Fruit fly (Drosophila melanogaster) whole organism, embryonic: ENCODE measurements around the gene cort.

Experiments
- Bdp1 ChIP-seq: fragments of 200-800 bp; sonication (Bioruptor generic); optimal IDR thresholded peaks from 3 replicates; lab custom pipeline; 2016; ENCODE audit warnings: missing biosample characterization, missing genetic modification characterization
- Bteb2 ChIP-seq: fragments of 200-800 bp; sonication (Bioruptor generic); optimal IDR thresholded peaks from 2 replicates; lab custom pipeline; 2016; ENCODE audit warnings: missing biosample characterization, missing genetic modification characterization
- CG10267 ChIP-seq: fragments of 200-800 bp; sonication (Bioruptor generic); optimal IDR thresholded peaks from 2 replicates; lab custom pipeline; 2018; ENCODE audit warnings: missing biosample characterization, mild to moderate bottlenecking, missing genetic modification characterization, moderate library complexity
- CG10565 ChIP-seq: fragments of 200-800 bp; sonication (Bioruptor generic); optimal IDR thresholded peaks from 3 replicates; lab custom pipeline; 2016; ENCODE audit warnings: missing biosample characterization, mild to moderate bottlenecking, missing genetic modification characterization
- CG10979 ChIP-seq: fragments of 200-800 bp; sonication (Bioruptor generic); optimal IDR thresholded peaks from 2 replicates; lab custom pipeline; 2018; ENCODE audit warnings: missing biosample characterization, mild to moderate bottlenecking, missing genetic modification characterization, moderate library complexity
- CG12071 ChIP-seq: fragments of 200-800 bp; sonication (Bioruptor generic); optimal IDR thresholded peaks from 3 replicates; lab custom pipeline; 2018; ENCODE audit warnings: missing biosample characterization, mild to moderate bottlenecking, missing genetic modification characterization
- CG1233 ChIP-seq: fragments of 200-800 bp; sonication (Bioruptor generic); optimal IDR thresholded peaks from 4 replicates; lab custom pipeline; 2018; ENCODE audit warnings: missing biosample characterization, mild to moderate bottlenecking, missing genetic modification characterization
- CG12659 ChIP-seq: fragments of 200-800 bp; sonication (Bioruptor generic); optimal IDR thresholded peaks from 3 replicates; lab custom pipeline; 2017; ENCODE audit warnings: mild to moderate bottlenecking, missing biosample characterization, missing genetic modification reagents, missing genetic modification characterization
- CG1647 ChIP-seq: fragments of 200-800 bp; sonication (Bioruptor generic); optimal IDR thresholded peaks from 3 replicates; lab custom pipeline; 2016; ENCODE audit warnings: missing biosample characterization, missing genetic modification characterization
- CG17829 ChIP-seq: fragments of 200-800 bp; optimal IDR thresholded peaks from 2 replicates; lab custom pipeline; 2019; ENCODE audit warnings: missing biosample characterization, mild to moderate bottlenecking, missing genetic modification characterization, moderate library complexity
- CG2129 ChIP-seq: fragments of 200-800 bp; sonication (Bioruptor generic); IDR thresholded peaks from 2 replicates; pipeline ENCODE4 v1.3.6; 2022; ENCODE audit warnings: missing biosample characterization, missing genetic modification characterization; ENCODE audit not compliant: partially characterized antibody
- CG30020 ChIP-seq: fragments of 200-800 bp; optimal IDR thresholded peaks from 2 replicates; lab custom pipeline; 2019; ENCODE audit warnings: missing biosample characterization, mild to moderate bottlenecking, missing genetic modification characterization, moderate library complexity
- CG33213 ChIP-seq: fragments of 200-800 bp; sonication (Bioruptor generic); optimal IDR thresholded peaks from 3 replicates; lab custom pipeline; 2016; ENCODE audit warnings: missing biosample characterization, missing genetic modification characterization
- CG3838 ChIP-seq: fragments of 200-800 bp; sonication (Bioruptor generic); optimal IDR thresholded peaks from 3 replicates; lab custom pipeline; 2016; ENCODE audit warnings: missing biosample characterization, missing genetic modification characterization
- CG4404 ChIP-seq: fragments of 200-800 bp; sonication (Bioruptor generic); IDR thresholded peaks from 2 replicates; pipeline ENCODE4 v1.3.6; 2022; ENCODE audit warnings: missing biosample characterization, missing genetic modification characterization
- CG4820 ChIP-seq: fragments of 200-800 bp; sonication (Bioruptor generic); optimal IDR thresholded peaks from 3 replicates; lab custom pipeline; 2016; ENCODE audit warnings: missing biosample characterization, missing genetic modification characterization
- CG7786 ChIP-seq: fragments of 200-800 bp; sonication (Bioruptor generic); optimal IDR thresholded peaks from 2 replicates; lab custom pipeline; 2016; ENCODE audit warnings: missing biosample characterization, missing genetic modification characterization
- CG8281 ChIP-seq: fragments of 200-800 bp; sonication (Bioruptor generic); optimal IDR thresholded peaks from 2 replicates; lab custom pipeline; 2018; ENCODE audit warnings: missing biosample characterization, mild to moderate bottlenecking, missing genetic modification characterization, moderate library complexity
- CG8478 ChIP-seq: fragments of >200 bp; optimal IDR thresholded peaks from 2 replicates; lab custom pipeline; 2018
- CG9437 ChIP-seq: fragments of 200-800 bp; sonication (Bioruptor generic); optimal IDR thresholded peaks from 2 replicates; lab custom pipeline; 2018; ENCODE audit warnings: missing biosample characterization, mild to moderate bottlenecking, missing genetic modification characterization
- CG9876 ChIP-seq: fragments of 200-800 bp; sonication (Bioruptor generic); optimal IDR thresholded peaks from 2 replicates; lab custom pipeline; 2016; ENCODE audit warnings: missing biosample characterization, missing genetic modification characterization
- CrebB ChIP-seq: fragments of 200-800 bp; sonication (Bioruptor generic); optimal IDR thresholded peaks from 3 replicates; lab custom pipeline; 2018; ENCODE audit warnings: missing biosample characterization, mild to moderate bottlenecking, missing genetic modification characterization
- D ChIP-seq, 2 experiments: fragments of 200-800 bp in 1 of 2; fragments of >200 bp in 1 of 2; sonication (Bioruptor generic) in 1 of 2; optimal IDR thresholded peaks; 2 replicates in 1 of 2; 3 replicates in 1 of 2; lab custom pipeline; 2017; ENCODE audit warnings: mild to moderate bottlenecking in 1 of 2, missing biosample characterization in 1 of 2, missing genetic modification characterization in 1 of 2, missing genetic modification reagents in 1 of 2
- Dll ChIP-seq: fragments of 200-800 bp; sonication (Bioruptor generic); IDR thresholded peaks from 4 replicates; pipeline ENCODE4 v1.3.6; 2022; ENCODE audit warnings: missing biosample characterization, missing genetic modification characterization; ENCODE audit not compliant: partially characterized antibody
- Elba2 ChIP-seq: fragments of 200-800 bp; sonication (Bioruptor generic); optimal IDR thresholded peaks from 3 replicates; lab custom pipeline; 2016; ENCODE audit warnings: missing biosample characterization, missing genetic modification characterization
- Nf-YA ChIP-seq: fragments of 200-800 bp; sonication (Bioruptor generic); IDR thresholded peaks from 2 replicates; pipeline ENCODE4 v1.3.6; 2022; ENCODE audit warnings: missing biosample characterization, missing genetic modification characterization
- Ravus ChIP-seq: fragments of 200-800 bp; sonication (Bioruptor generic); IDR thresholded peaks from 2 replicates; pipeline ENCODE4 v1.3.6; 2022; ENCODE audit warnings: missing biosample characterization, missing genetic modification characterization
- Rx ChIP-seq: fragments of 200-800 bp; sonication (Bioruptor generic); IDR thresholded peaks from 2 replicates; pipeline ENCODE4 v1.3.6; 2022; ENCODE audit warnings: missing biosample characterization, missing genetic modification characterization
- Sox102F ChIP-seq: fragments of 200-800 bp; sonication (Bioruptor generic); optimal IDR thresholded peaks from 2 replicates; lab custom pipeline; 2018; ENCODE audit warnings: missing biosample characterization, mild to moderate bottlenecking, missing genetic modification characterization, moderate library complexity
- TFAM ChIP-seq: fragments of 200-800 bp; sonication (Bioruptor generic); optimal IDR thresholded peaks from 2 replicates; lab custom pipeline; 2017; ENCODE audit warnings: missing biosample characterization, missing genetic modification characterization, inconsistent platforms
- Taf1 ChIP-seq: fragments of 200-800 bp; sonication (Bioruptor generic); IDR thresholded peaks from 2 replicates; pipeline ENCODE4 v1.3.6; 2022; ENCODE audit warnings: missing biosample characterization, missing genetic modification characterization
- amos ChIP-seq: fragments of 200-800 bp; sonication (Bioruptor generic); IDR thresholded peaks from 2 replicates; pipeline ENCODE4 v1.3.6; 2022; ENCODE audit warnings: missing biosample characterization, missing genetic modification characterization; ENCODE audit not compliant: partially characterized antibody
- br ChIP-seq: fragments of >200 bp; optimal IDR thresholded peaks from 2 replicates; lab custom pipeline; 2017
- dan ChIP-seq: fragments of 200-800 bp; sonication (Bioruptor generic); IDR thresholded peaks from 2 replicates; pipeline ENCODE4 v1.3.6; 2022; ENCODE audit warnings: missing biosample characterization, missing genetic modification characterization
- dati ChIP-seq: fragments of 200-800 bp; sonication (Bioruptor generic); IDR thresholded peaks from 2 replicates; pipeline ENCODE4 v1.3.6; 2022; ENCODE audit warnings: missing biosample characterization, missing genetic modification characterization
- disco-r ChIP-seq: fragments of 200-800 bp; sonication (Bioruptor generic); optimal IDR thresholded peaks from 2 replicates; lab custom pipeline; 2016; ENCODE audit warnings: missing biosample characterization, missing genetic modification characterization
- fd3F ChIP-seq: fragments of 200-800 bp; sonication (Bioruptor generic); optimal IDR thresholded peaks from 2 replicates; lab custom pipeline; 2018; ENCODE audit warnings: missing biosample characterization, mild to moderate bottlenecking, missing genetic modification characterization, moderate library complexity
- hb ChIP-seq: fragments of 200-800 bp; sonication (Bioruptor generic); IDR thresholded peaks from 3 replicates; pipeline ENCODE4 v1.3.6; 2022; ENCODE audit warnings: missing biosample characterization, missing genetic modification characterization; ENCODE audit not compliant: partially characterized antibody
- hkb ChIP-seq, 2 experiments: fragments of 200-800 bp in 1 of 2; fragments of >200 bp in 1 of 2; sonication (Bioruptor generic) in 1 of 2; IDR thresholded peaks in 1 of 2; optimal IDR thresholded peaks in 1 of 2; 2 replicates each; pipeline versions ENCODE4 v1.3.6 to Lab custom; 2017 to 2022; ENCODE audit warnings: missing biosample characterization in 1 of 2, missing genetic modification characterization in 1 of 2
- jumu ChIP-seq: fragments of 200-800 bp; sonication (Bioruptor generic); optimal IDR thresholded peaks from 3 replicates; lab custom pipeline; 2016; ENCODE audit warnings: missing biosample characterization, missing genetic modification characterization
- klu ChIP-seq: fragments of 200-800 bp; sonication (Bioruptor generic); IDR thresholded peaks from 2 replicates; pipeline ENCODE4 v1.3.6; 2022; ENCODE audit warnings: missing biosample characterization, missing genetic modification characterization
- pros ChIP-seq: fragments of 200-800 bp; sonication (Bioruptor generic); optimal IDR thresholded peaks from 3 replicates; lab custom pipeline; 2019; ENCODE audit warnings: missing biosample characterization, mild to moderate bottlenecking, missing genetic modification characterization, moderate library complexity
- pum ChIP-seq: fragments of 200-800 bp; sonication (Bioruptor generic); optimal IDR thresholded peaks from 2 replicates; lab custom pipeline; 2016; ENCODE audit warnings: missing biosample characterization, missing genetic modification characterization
- repo ChIP-seq: fragments of 200-800 bp; sonication (Bioruptor generic); optimal IDR thresholded peaks from 2 replicates; lab custom pipeline; 2016; ENCODE audit warnings: missing biosample characterization, missing genetic modification characterization
- sens ChIP-seq: fragments of 200-800 bp; sonication (Bioruptor generic); peaks from one replicate; lab custom pipeline; 2016; ENCODE audit warnings: missing biosample characterization, missing genetic modification characterization
- shn ChIP-seq: fragments of 200-800 bp; sonication (Bioruptor generic); optimal IDR thresholded peaks from 3 replicates; lab custom pipeline; 2016; ENCODE audit warnings: missing biosample characterization, missing genetic modification characterization
- sqz ChIP-seq: fragments of 200-800 bp; sonication (Bioruptor generic); optimal IDR thresholded peaks from 3 replicates; lab custom pipeline; 2018; ENCODE audit warnings: missing biosample characterization, mild to moderate bottlenecking, missing genetic modification characterization
- vvl ChIP-seq: fragments of 200-800 bp; sonication (Bioruptor generic); IDR thresholded peaks from 2 replicates; pipeline ENCODE4 v1.3.6; 2022; ENCODE audit warnings: missing biosample characterization, missing genetic modification characterization
- zf30C ChIP-seq: fragments of 200-800 bp; sonication (Bioruptor generic); optimal IDR thresholded peaks from 3 replicates; lab custom pipeline; 2018; ENCODE audit warnings: missing biosample characterization, mild to moderate bottlenecking, missing genetic modification characterization

The cort gene

DNA sequence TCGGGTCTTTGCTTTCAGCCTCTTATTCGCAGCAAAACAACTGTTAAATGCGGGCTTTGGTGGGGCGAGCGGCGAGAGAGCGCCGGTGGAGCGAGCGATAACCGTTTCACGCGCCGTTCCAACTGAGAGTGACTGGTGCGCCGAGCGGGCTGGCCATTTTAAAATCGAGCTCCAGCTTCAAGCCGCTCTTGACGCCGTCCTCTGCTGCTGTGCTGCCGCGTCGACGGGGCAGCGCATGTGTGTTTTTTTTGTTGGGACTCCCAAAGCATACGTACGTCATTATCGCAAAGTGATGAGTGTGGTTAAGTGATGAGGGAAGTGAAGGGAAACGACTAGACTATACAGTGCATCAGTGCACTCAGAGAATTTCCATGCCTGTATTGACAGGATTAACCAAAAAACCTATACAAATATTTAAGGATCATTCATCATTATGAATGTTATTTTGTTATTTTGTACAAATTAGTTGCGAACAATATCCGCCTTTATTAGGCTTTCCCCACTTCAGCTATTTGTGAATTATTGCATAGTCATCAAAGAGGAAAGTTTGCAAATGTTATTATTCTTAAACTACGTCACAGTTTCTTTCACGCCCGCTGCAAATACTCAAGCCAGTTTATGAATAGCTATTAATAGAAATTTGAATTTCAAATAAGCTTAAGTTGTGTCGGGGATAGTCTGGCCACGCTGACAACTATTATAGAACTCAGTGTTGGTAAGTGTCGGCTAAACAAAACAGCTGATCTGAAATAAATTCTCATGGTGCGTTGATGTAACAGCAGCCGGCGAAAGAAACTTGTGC, 3.0 kb downstream of the cort start, which contains the start of gene Spn27A (continued):
- no peak for TF ChIP-seq dan (GFP tag; lab: Robert Waterston, UW)
- TF ChIP-seq hb (GFP tag; lab: Robert Waterston, UW): no peak
- no peak for TF ChIP-seq D (optimal IDR thresholded peaks at IDR 0.05; lab: Kevin White, UChicago)
- TF ChIP-seq D (GFP tag; optimal IDR thresholded peaks at IDR 0.05; lab: Kevin White, UChicago): peak; percentile 60
- peak; percentile 95 for TF ChIP-seq CG10267
- TF ChIP-seq Nf-YA (GFP tag; lab: Robert Waterston, UW): no peak
- peak; percentile 53 for TF ChIP-seq disco-r (GFP tag; lab: Kevin White, UChicago)
- no peak for TF ChIP-seq CG4404 (GFP tag; lab: Robert Waterston, UW)
- TF ChIP-seq shn (GFP tag; lab: Kevin White, UChicago): no peak
- peak; percentile 27 for TF ChIP-seq Bdp1
- TF ChIP-seq amos (GFP tag; lab: Robert Waterston, UW): peak; percentile 45; the same call in 1 of the 2 replicates
- peak; percentile 21 for TF ChIP-seq CG8281 (tag; lab: Kevin White, UChicago)
- TF ChIP-seq TFAM (GFP tag; lab: Kevin White, UChicago): no peak
- no peak for TF ChIP-seq CG8478 (lab: Kevin White, UChicago)
- 0 out of 4 replicates have a peak, but pooled peaks have one; percentile 28 for TF ChIP-seq Dll (GFP tag; lab: Robert Waterston, UW)
- TF ChIP-seq CG10979 (tag; lab: Kevin White, UChicago): peak; percentile 69
- TF ChIP-seq CG17829 (tag; lab: Kevin White, UChicago): peak; percentile 59
- peak; percentile 54 for TF ChIP-seq CG1233 (GFP tag; lab: Kevin White, UChicago)
- TF ChIP-seq zf30C (GFP tag; lab: Kevin White, UChicago): peak; percentile 6
- no peak for TF ChIP-seq CG1647
- no peak for TF ChIP-seq klu (GFP tag; lab: Robert Waterston, UW)
- peak; percentile 52 for TF ChIP-seq CG33213 (GFP tag; lab: Kevin White, UChicago)
- TF ChIP-seq pum: peak; percentile 41
- TF ChIP-seq Sox102F (GFP tag; lab: Kevin White, UChicago): no peak
- TF ChIP-seq fd3F (GFP tag; lab: Kevin White, UChicago): peak; percentile 27
- no peak for TF ChIP-seq Ravus
- TF ChIP-seq vvl: peak; percentile 93
- no peak for TF ChIP-seq br (lab: Kevin White, UChicago)
- TF ChIP-seq sens (GFP tag; lab: Kevin White, UChicago): peak; percentile 97
- TF ChIP-seq CG9876: no peak
- no peak for TF ChIP-seq hkb (optimal IDR thresholded peaks at IDR 0.05; lab: Kevin White, UChicago)
- TF ChIP-seq hkb (GFP tag; IDR thresholded peaks at IDR 0.05; lab: Robert Waterston, UW): peak; percentile 50; the same call in 1 of the 2 replicates
- TF ChIP-seq Rx (GFP tag; lab: Robert Waterston, UW): no peak
- no peak for TF ChIP-seq CG2129
- no peak for TF ChIP-seq dati (GFP tag; lab: Robert Waterston, UW)
- TF ChIP-seq Elba2 (GFP tag; lab: Kevin White, UChicago): peak; percentile 19
- peak; percentile 38 for TF ChIP-seq CG30020 (tag; lab: Kevin White, UChicago)
- peak; percentile 78 for TF ChIP-seq sqz
- peak; percentile 55 for TF ChIP-seq CG7786
- TF ChIP-seq pros (GFP tag; lab: Kevin White, UChicago): no peak
- peak; percentile 28 for TF ChIP-seq CrebB (tag; lab: Kevin White, UChicago)
- TF ChIP-seq jumu (GFP tag; lab: Kevin White, UChicago): peak; percentile 31
- peak; percentile 63 for TF ChIP-seq CG12659 (GFP tag; lab: Kevin White, UChicago)
- no peak for TF ChIP-seq CG3838 (GFP tag; lab: Kevin White, UChicago)
- peak; percentile 55 for TF ChIP-seq CG4820 (GFP tag; lab: Kevin White, UChicago)
- no peak for TF ChIP-seq Taf1 (GFP tag; lab: Robert Waterston, UW)
- TF ChIP-seq CG10565 (GFP tag; lab: Kevin White, UChicago): no peak
- TF ChIP-seq CG12071 (GFP tag; lab: Kevin White, UChicago): no peak
- TF ChIP-seq repo (GFP tag; lab: Kevin White, UChicago): peak; percentile 1
- peak; percentile 10 for TF ChIP-seq Bteb2 (GFP tag; lab: Kevin White, UChicago)
- peak; percentile 56 for TF ChIP-seq CG9437
